Fruit fly (Drosophila melanogaster) whole organism, embryonic: ENCODE data around the gene pnt.

ENCODE experiments used
- BtbVII ChIP-seq: fragments of 200-800 bp; sonication (Bioruptor generic); optimal IDR thresholded peaks from 3 replicates; lab custom pipeline; 2017; ENCODE audit warnings: missing biosample characterization, mild to moderate bottlenecking, missing genetic modification characterization
- CG1024 ChIP-seq: fragments of 200-800 bp; sonication (Bioruptor generic); IDR thresholded peaks from 2 replicates; pipeline ENCODE4 v1.3.6; 2022; ENCODE audit warnings: missing biosample characterization, missing genetic modification characterization
- CG10321 ChIP-seq: fragments of 200-800 bp; sonication (Bioruptor generic); IDR thresholded peaks from 2 replicates; pipeline ENCODE4 v1.3.6; 2022; ENCODE audit warnings: missing biosample characterization, missing genetic modification characterization
- CG11723 ChIP-seq: fragments of 200-800 bp; sonication (Bioruptor generic); optimal IDR thresholded peaks from 2 replicates; lab custom pipeline; 2017; ENCODE audit warnings: missing biosample characterization, mild to moderate bottlenecking, missing genetic modification characterization
- CG12659 ChIP-seq: fragments of 200-800 bp; sonication (Bioruptor generic); optimal IDR thresholded peaks from 3 replicates; lab custom pipeline; 2017; ENCODE audit warnings: mild to moderate bottlenecking, missing biosample characterization, missing genetic modification reagents, missing genetic modification characterization
- CG13123 ChIP-seq: fragments of 200-800 bp; sonication (Bioruptor generic); optimal IDR thresholded peaks from 2 replicates; lab custom pipeline; 2016; ENCODE audit warnings: missing biosample characterization, missing genetic modification characterization
- CG15011 ChIP-seq: fragments of 200-800 bp; sonication (Bioruptor generic); optimal IDR thresholded peaks from 3 replicates; lab custom pipeline; 2018; ENCODE audit warnings: missing biosample characterization, mild to moderate bottlenecking, missing genetic modification characterization
- CG1529 ChIP-seq: fragments of 200-800 bp; sonication (Bioruptor generic); optimal IDR thresholded peaks from 3 replicates; lab custom pipeline; 2018; ENCODE audit warnings: missing biosample characterization, missing genetic modification characterization
- CG16863 ChIP-seq: fragments of 200-800 bp; sonication (Bioruptor generic); optimal IDR thresholded peaks from 3 replicates; lab custom pipeline; 2016; ENCODE audit warnings: missing biosample characterization, missing genetic modification characterization
- CG18619 ChIP-seq: fragments of 200-800 bp; sonication (Bioruptor generic); optimal IDR thresholded peaks from 3 replicates; lab custom pipeline; 2017; ENCODE audit warnings: missing biosample characterization, mild to moderate bottlenecking, missing genetic modification characterization
- CG2199 ChIP-seq: fragments of 200-800 bp; sonication (Bioruptor generic); IDR thresholded peaks from 3 replicates; pipeline ENCODE4 v1.3.6; 2022; ENCODE audit warnings: missing biosample characterization, missing genetic modification characterization
- CG2678 ChIP-seq: fragments of 200-800 bp; sonication (Bioruptor generic); optimal IDR thresholded peaks from 3 replicates; lab custom pipeline; 2019; ENCODE audit warnings: missing biosample characterization, mild to moderate bottlenecking, missing genetic modification characterization, moderate library complexity
- CG2712 ChIP-seq: fragments of 200-800 bp; optimal IDR thresholded peaks from 3 replicates; lab custom pipeline; 2019; ENCODE audit warnings: missing biosample characterization, mild to moderate bottlenecking, missing genetic modification characterization, moderate library complexity
- CG2875 ChIP-seq: fragments of 200-800 bp; sonication (Bioruptor generic); optimal IDR thresholded peaks from 2 replicates; lab custom pipeline; 2017; ENCODE audit warnings: missing biosample characterization, mild to moderate bottlenecking, missing genetic modification characterization, missing genetic modification reagents
- CG2889 ChIP-seq: fragments of 200-800 bp; sonication (Bioruptor generic); IDR thresholded peaks from 3 replicates; pipeline ENCODE4 v1.3.6; 2022; ENCODE audit warnings: missing biosample characterization, missing genetic modification characterization
- CG4328 ChIP-seq: fragments of 200-800 bp; sonication (Bioruptor generic); optimal IDR thresholded peaks from 3 replicates; lab custom pipeline; 2017; ENCODE audit warnings: missing biosample characterization, missing genetic modification reagents, missing genetic modification characterization
- CG4360 ChIP-seq: fragments of 200-800 bp; sonication (Bioruptor generic); IDR thresholded peaks from 2 replicates; pipeline ENCODE4 v1.3.6; 2022; ENCODE audit warnings: missing biosample characterization, missing genetic modification characterization
- CG5245 ChIP-seq: fragments of 200-800 bp; sonication (Bioruptor generic); optimal IDR thresholded peaks from 3 replicates; lab custom pipeline; 2016; ENCODE audit warnings: missing biosample characterization, missing genetic modification characterization
- CG7963 ChIP-seq: fragments of 200-800 bp; sonication (Bioruptor generic); IDR thresholded peaks from 3 replicates; pipeline ENCODE4 v1.3.6; 2022; ENCODE audit warnings: missing biosample characterization, missing genetic modification characterization; ENCODE audit not compliant: partially characterized antibody
- CG8290 ChIP-seq, 3 experiments: fragments of 200-800 bp; sonication (Bioruptor generic); optimal IDR thresholded peaks; 2 replicates each; lab custom pipeline; 2016 to 2019; ENCODE audit warnings: missing biosample characterization in 3 of 3, missing genetic modification characterization in 3 of 3, mild to moderate bottlenecking in 2 of 3, moderate library complexity in 1 of 3
- CHES-1-like ChIP-seq: fragments of 200-800 bp; sonication (Bioruptor generic); optimal IDR thresholded peaks from 2 replicates; lab custom pipeline; 2016; ENCODE audit warnings: missing biosample characterization, missing genetic modification characterization
- Dfd ChIP-seq, 2 experiments: fragments of >200 bp; optimal IDR thresholded peaks; 2 replicates each; lab custom pipeline; 2017; ENCODE audit warnings: missing biosample characterization in 2 of 2, missing genetic modification characterization in 2 of 2
- Doc2 ChIP-seq: fragments of 200-800 bp; sonication (Bioruptor generic); IDR thresholded peaks from 2 replicates; pipeline ENCODE4 v1.3.6; 2022; ENCODE audit warnings: missing biosample characterization, missing genetic modification characterization
- Ets65A ChIP-seq: fragments of 200-800 bp; sonication (Bioruptor generic); peaks from one replicate; lab custom pipeline; 2016; ENCODE audit warnings: missing biosample characterization, missing genetic modification characterization
- Gsc ChIP-seq: fragments of 200-800 bp; sonication (Bioruptor generic); IDR thresholded peaks from 2 replicates; pipeline ENCODE4 v1.3.6; 2022; ENCODE audit warnings: missing biosample characterization, missing genetic modification characterization
- HLHmδ ChIP-seq: fragments of 200-800 bp; sonication (Bioruptor generic); optimal IDR thresholded peaks from 2 replicates; lab custom pipeline; 2018; ENCODE audit warnings: missing biosample characterization, mild to moderate bottlenecking, missing genetic modification characterization, moderate library complexity
- HmgZ ChIP-seq: fragments of 200-800 bp; sonication (Bioruptor generic); optimal IDR thresholded peaks from 2 replicates; lab custom pipeline; 2018; ENCODE audit warnings: missing biosample characterization, mild to moderate bottlenecking, missing genetic modification characterization
- Mrtf ChIP-seq: fragments of 200-800 bp; sonication (Bioruptor generic); IDR thresholded peaks from 3 replicates; pipeline ENCODE4 v1.3.6; 2022; ENCODE audit warnings: missing biosample characterization, missing genetic modification characterization
- Oli ChIP-seq: fragments of 200-800 bp; sonication (Bioruptor generic); optimal IDR thresholded peaks from 2 replicates; lab custom pipeline; 2018; ENCODE audit warnings: missing biosample characterization, mild to moderate bottlenecking, missing genetic modification characterization, moderate library complexity
- Pdp1 ChIP-seq, 2 experiments: fragments of 200-800 bp; sonication (Bioruptor generic); optimal IDR thresholded peaks; 3 replicates each; lab custom pipeline; 2016; ENCODE audit warnings: missing biosample characterization in 2 of 2, missing genetic modification characterization in 2 of 2, mild to moderate bottlenecking in 1 of 2, moderate library complexity in 1 of 2
- Rfx ChIP-seq: fragments of 200-800 bp; sonication (Bioruptor generic); IDR thresholded peaks from 2 replicates; pipeline ENCODE4 v1.3.6; 2022; ENCODE audit warnings: missing biosample characterization, missing genetic modification characterization
- Sry-δ ChIP-seq: fragments of 200-800 bp; sonication (Bioruptor generic); optimal IDR thresholded peaks from 2 replicates; lab custom pipeline; 2016; ENCODE audit warnings: missing biosample characterization, missing genetic modification characterization
- Taf1 ChIP-seq: fragments of 200-800 bp; sonication (Bioruptor generic); IDR thresholded peaks from 2 replicates; pipeline ENCODE4 v1.3.6; 2022; ENCODE audit warnings: missing biosample characterization, missing genetic modification characterization
- ash1 ChIP-seq: fragments of 200-800 bp; sonication (Bioruptor generic); optimal IDR thresholded peaks from 2 replicates; lab custom pipeline; 2018; ENCODE audit warnings: missing biosample characterization, mild to moderate bottlenecking, missing genetic modification characterization
- cas ChIP-seq: fragments of 200-800 bp; sonication (Bioruptor generic); IDR thresholded peaks from 2 replicates; pipeline ENCODE4 v1.3.6; 2022; ENCODE audit warnings: missing biosample characterization, missing genetic modification characterization
- croc ChIP-seq: fragments of 200-800 bp; sonication (Bioruptor generic); conservative IDR thresholded peaks from 3 replicates; pipeline ENCODE4 v1.3.6; 2022; ENCODE audit warnings: missing biosample characterization, missing genetic modification characterization
- ind ChIP-seq: fragments of 200-800 bp; sonication (Bioruptor generic); optimal IDR thresholded peaks from 3 replicates; lab custom pipeline; 2016; ENCODE audit warnings: missing biosample characterization, missing genetic modification characterization
- jing ChIP-seq: fragments of 200-800 bp; sonication (Bioruptor generic); optimal IDR thresholded peaks from 2 replicates; lab custom pipeline; 2018; ENCODE audit warnings: missing biosample characterization, mild to moderate bottlenecking, missing genetic modification characterization
- lmd ChIP-seq: fragments of 200-800 bp; sonication (Bioruptor generic); IDR thresholded peaks from 2 replicates; pipeline ENCODE4 v1.3.6; 2022; ENCODE audit warnings: missing biosample characterization, missing genetic modification characterization
- luna ChIP-seq: fragments of 200-800 bp; sonication (Bioruptor generic); optimal IDR thresholded peaks from 2 replicates; lab custom pipeline; 2016; ENCODE audit warnings: missing biosample characterization, missing genetic modification characterization
- mirr ChIP-seq: fragments of 200-800 bp; sonication (Bioruptor generic); optimal IDR thresholded peaks from 3 replicates; lab custom pipeline; 2018; ENCODE audit warnings: missing biosample characterization, mild to moderate bottlenecking, missing genetic modification characterization
- mld ChIP-seq: fragments of 200-800 bp; sonication (Bioruptor generic); IDR thresholded peaks from 3 replicates; pipeline ENCODE4 v1.3.6; 2022; ENCODE audit warnings: missing biosample characterization, missing genetic modification characterization; ENCODE audit not compliant: partially characterized antibody
- nom ChIP-seq: fragments of 200-800 bp; sonication (Bioruptor generic); optimal IDR thresholded peaks from 2 replicates; lab custom pipeline; 2017; ENCODE audit warnings: missing biosample characterization, missing genetic modification characterization, mild to moderate bottlenecking, moderate library complexity, missing genetic modification reagents
- oc ChIP-seq: fragments of 200-800 bp; sonication (Bioruptor generic); optimal IDR thresholded peaks from 2 replicates; lab custom pipeline; 2018; ENCODE audit warnings: missing biosample characterization, mild to moderate bottlenecking, missing genetic modification characterization, moderate library complexity
- p53 ChIP-seq: fragments of 200-800 bp; sonication (Bioruptor generic); optimal IDR thresholded peaks from 2 replicates; lab custom pipeline; 2016; ENCODE audit warnings: missing biosample characterization, missing genetic modification characterization
- repo ChIP-seq: fragments of 200-800 bp; sonication (Bioruptor generic); optimal IDR thresholded peaks from 2 replicates; lab custom pipeline; 2016; ENCODE audit warnings: missing biosample characterization, missing genetic modification characterization
- sug ChIP-seq: fragments of 200-800 bp; optimal IDR thresholded peaks from 2 replicates; lab custom pipeline; 2019; ENCODE audit warnings: missing biosample characterization, mild to moderate bottlenecking, missing genetic modification characterization, moderate library complexity
- tup ChIP-seq: fragments of 200-800 bp; sonication (Bioruptor generic); optimal IDR thresholded peaks from 2 replicates; lab custom pipeline; 2016; ENCODE audit warnings: missing biosample characterization, mild to moderate bottlenecking, missing genetic modification characterization, moderate library complexity
- vnd ChIP-seq: fragments of 200-800 bp; sonication (Bioruptor generic); IDR thresholded peaks from 3 replicates; pipeline ENCODE4 v1.3.6; 2022; ENCODE audit warnings: missing biosample characterization, missing genetic modification characterization; ENCODE audit not compliant: partially characterized antibody
- zf30C ChIP-seq: fragments of 200-800 bp; sonication (Bioruptor generic); optimal IDR thresholded peaks from 3 replicates; lab custom pipeline; 2018; ENCODE audit warnings: missing biosample characterization, mild to moderate bottlenecking, missing genetic modification characterization
- zfh2 ChIP-seq: fragments of 200-800 bp; sonication (Bioruptor generic); optimal IDR thresholded peaks from 2 replicates; lab custom pipeline; 2016; ENCODE audit warnings: missing biosample characterization, missing genetic modification characterization

The pnt gene

dm6 chr3R:23335577-23335976 lies 10.4 kb downstream of the pnt start (continued):
- TF ChIP-seq tup (GFP tag; lab: Kevin White, UChicago) (peak; percentile 64), CG2199 (GFP tag; lab: Robert Waterston, UW) (no peak), CG1024 (GFP tag; lab: Robert Waterston, UW) (no peak), p53 (no peak), CG1529 (GFP tag; lab: Kevin White, UChicago) (peak; percentile 10), CG12659 (GFP tag; lab: Kevin White, UChicago) (peak; percentile 86), CHES-1-like (GFP tag; lab: Kevin White, UChicago) (no peak), CG10321 (GFP tag; lab: Robert Waterston, UW) (no peak), CG13123 (GFP tag; lab: Kevin White, UChicago) (no peak), CG2875 (GFP tag; lab: Kevin White, UChicago) (peak; percentile 27), CG2678 (peak; percentile 93), sug (tag; lab: Kevin White, UChicago) (peak; percentile 86), croc (no peak), CG2712 (tag; lab: Kevin White, UChicago) (peak; percentile 70), lmd (GFP tag; lab: Robert Waterston, UW) (peak; percentile 77), repo (no peak), Dfd (GFP tag; optimal IDR thresholded peaks at IDR 0.05; lab: Kevin White, UChicago) (no peak), mld (GFP tag; lab: Robert Waterston, UW) (no peak), Mrtf (GFP tag; lab: Robert Waterston, UW) (0 out of 3 replicates have a peak, but pooled peaks have one; percentile 49), vnd (GFP tag; lab: Robert Waterston, UW) (no peak), ind (peak; percentile 65), CG4360 (no peak), Ets65A (peak; percentile 75), zfh2 (GFP tag; lab: Kevin White, UChicago) (peak; percentile 16), nom (GFP tag; lab: Kevin White, UChicago) (peak; percentile 96), Doc2 (GFP tag; lab: Robert Waterston, UW) (no peak), Pdp1 (GFP tag; optimal IDR thresholded peaks at IDR 0.05; lab: Kevin White, UChicago) (peak; percentile 1 to 48)

- no peak for TF ChIP-seq Sry-δ (GFP tag; lab: Kevin White, UChicago)
- peak; percentile 10 for TF ChIP-seq CG15011 (GFP tag; lab: Kevin White, UChicago)
- no peak for TF ChIP-seq Gsc (GFP tag; lab: Robert Waterston, UW)
- no peak for TF ChIP-seq ash1 (GFP tag; lab: Kevin White, UChicago)
- TF ChIP-seq jing (GFP tag; lab: Kevin White, UChicago), result no peak
- peak; percentile 24 for TF ChIP-seq BtbVII
- no peak for TF ChIP-seq CG18619 (GFP tag; lab: Kevin White, UChicago)
- TF ChIP-seq CG7963 (GFP tag; lab: Robert Waterston, UW), result no peak
- no peak for TF ChIP-seq CG16863 (GFP tag; lab: Kevin White, UChicago)
- TF ChIP-seq cas, result peak; percentile 35; the same call in 1 of the 2 replicates
- TF ChIP-seq CG4328 (GFP tag; lab: Kevin White, UChicago), result no peak
- no peak for TF ChIP-seq zf30C (GFP tag; lab: Kevin White, UChicago)
- peak; percentile 22 for TF ChIP-seq luna
- no peak for TF ChIP-seq CG11723 (GFP tag; lab: Kevin White, UChicago)
- peak; percentile 29; the same call in 1 of the 3 replicates for TF ChIP-seq CG2889 (GFP tag; lab: Robert Waterston, UW)
- peak; percentile 8 for TF ChIP-seq Oli (tag; lab: Kevin White, UChicago)
- TF ChIP-seq oc, result no peak
- TF ChIP-seq HmgZ (tag; lab: Kevin White, UChicago), result peak; percentile 23
- TF ChIP-seq Ets65A, result no peak
- TF ChIP-seq Taf1, result peak; percentile 37; the same call in 1 of the 2 replicates
- no peak for TF ChIP-seq mirr (GFP tag; lab: Kevin White, UChicago)
- TF ChIP-seq Rfx, result peak; percentile 70
- no peak for TF ChIP-seq HLHmδ
- TF ChIP-seq CG5245 (GFP tag; lab: Kevin White, UChicago), result peak; percentile 10
- no peak for TF ChIP-seq CG8290 (GFP tag; optimal IDR thresholded peaks at IDR 0.05; lab: Kevin White, UChicago)
- TF ChIP-seq CG8290 (tag; optimal IDR thresholded peaks at IDR 0.05; lab: Kevin White, UChicago), result peak in 1 of 2 experiments; percentile 5
- TF ChIP-seq CG1529 (GFP tag; lab: Kevin White, UChicago), result no peak
Observed at dm6 chr3R:23334866-23335265, 11.1 kb downstream of the pnt start.
